Worm (Caenorhabditis elegans): Measurements from ENCODE around the gene F31E9.6.

The F31E9.6 gene

DNA sequence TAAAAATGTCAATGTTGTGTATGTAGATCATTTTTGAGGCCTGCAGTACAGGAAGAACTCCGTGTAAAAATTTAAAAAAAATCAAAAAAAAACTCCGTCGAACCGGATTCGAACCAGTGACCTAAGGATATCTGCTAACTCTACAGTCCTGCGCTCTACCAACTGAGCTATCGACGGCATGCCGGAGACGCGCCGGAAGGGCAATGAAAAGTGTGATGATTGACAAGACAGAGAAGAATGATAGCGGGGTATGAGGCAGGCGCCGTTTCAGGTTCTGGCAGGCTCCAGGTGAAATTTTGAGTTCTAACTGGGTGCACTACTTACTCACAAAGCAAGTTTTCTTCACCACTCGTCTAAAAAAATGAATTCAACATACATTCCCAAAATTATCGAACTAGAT, 2.8 kb upstream of the F31E9.6 start, which contains the start of gene srz-58:
Gene srz-58 (plus strand): TSS at position 362 of the 400 bp plus-strand sequence.
- TF ChIP-seq ceh-28 (tag; optimal IDR thresholded peaks at IDR 0.05) = no peak
- TF ChIP-seq skn-1 (tag; optimal IDR thresholded peaks at IDR 0.05) = no peak
- no peak for TF ChIP-seq ama-1 (optimal IDR thresholded peaks at IDR 0.05)
- no peak for TF ChIP-seq daf-12 (tag; optimal IDR thresholded peaks at IDR 0.05)
- TF ChIP-seq mml-1 (tag; optimal IDR thresholded peaks at IDR 0.05) = no peak
- no peak for TF ChIP-seq pqm-1 (tag; optimal IDR thresholded peaks at IDR 0.05)
- no peak for TF ChIP-seq unc-62 (GFP tag; optimal IDR thresholded peaks at IDR 0.05)
- TF ChIP-seq pha-4 (tag; optimal IDR thresholded peaks at IDR 0.05) = no peak
- TF ChIP-seq nhr-12 (tag; optimal IDR thresholded peaks at IDR 0.05) = no peak
- no peak for TF ChIP-seq nhr-76 (tag; optimal IDR thresholded peaks at IDR 0.05)
- no peak for TF ChIP-seq fos-1 (tag; optimal IDR thresholded peaks at IDR 0.05)
- TF ChIP-seq unc-39 (tag; optimal IDR thresholded peaks at IDR 0.05) = no peak
- no peak for TF ChIP-seq nhr-25 (tag; optimal IDR thresholded peaks at IDR 0.05)
- no peak for TF ChIP-seq mdl-1 (tag; optimal IDR thresholded peaks at IDR 0.05)
- no peak for TF ChIP-seq jun-1 (tag; optimal IDR thresholded peaks at IDR 0.05)
- no peak for TF ChIP-seq fkh-2 (tag; optimal IDR thresholded peaks at IDR 0.05)
- no peak for TF ChIP-seq nhr-11 (tag; optimal IDR thresholded peaks at IDR 0.05)

DNA sequence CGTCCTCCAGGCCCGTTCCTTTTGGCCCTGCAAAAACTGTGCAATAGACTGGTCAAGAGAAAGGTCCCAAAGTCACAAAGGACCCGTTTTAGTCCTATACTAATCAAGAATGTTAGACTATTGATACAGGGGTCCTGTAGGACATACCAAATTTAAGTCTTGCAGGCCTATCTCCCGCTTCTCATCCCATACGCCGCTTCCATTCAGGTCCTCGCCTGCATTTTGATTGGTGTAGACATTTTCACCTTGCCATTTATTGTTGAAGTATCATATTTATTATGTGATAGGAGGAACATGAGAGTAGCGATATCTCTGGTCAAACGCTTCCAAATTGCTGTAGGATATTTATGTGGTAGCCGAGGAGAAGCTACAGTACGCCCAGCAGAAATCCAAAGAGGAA, 2.3 kb upstream of the F31E9.6 start:
- TF ChIP-seq nhr-23 (tag; optimal IDR thresholded peaks at IDR 0.05) = no peak
- no peak for TF ChIP-seq daf-12 (tag; optimal IDR thresholded peaks at IDR 0.05)
- no peak for TF ChIP-seq nfya-1 (tag; optimal IDR thresholded peaks at IDR 0.05; ENCODE audit: insufficient read depth)
- no peak for TF ChIP-seq ceh-82 (tag; optimal IDR thresholded peaks at IDR 0.05)
- TF ChIP-seq mdl-1 (tag; optimal IDR thresholded peaks at IDR 0.05) = no peak
- no peak for TF ChIP-seq pha-4 (tag; optimal IDR thresholded peaks at IDR 0.05)
- TF ChIP-seq mml-1 (tag; optimal IDR thresholded peaks at IDR 0.05) = no peak
- no peak for TF ChIP-seq R02D3.7 (tag; optimal IDR thresholded peaks at IDR 0.05)
- no peak for TF ChIP-seq egl-27 (tag; optimal IDR thresholded peaks at IDR 0.05)
- TF ChIP-seq lsy-12 (tag; optimal IDR thresholded peaks at IDR 0.05) = no peak
- TF ChIP-seq nhr-237 (tag; optimal IDR thresholded peaks at IDR 0.05) = no peak
- TF ChIP-seq fkh-2 (tag; optimal IDR thresholded peaks at IDR 0.05) = no peak
- TF ChIP-seq nhr-12 (tag; optimal IDR thresholded peaks at IDR 0.05) = no peak
- TF ChIP-seq elt-1 (tag; optimal IDR thresholded peaks at IDR 0.05) = no peak
- no peak for TF ChIP-seq egl-5 (tag; optimal IDR thresholded peaks at IDR 0.05)
- no peak for TF ChIP-seq eor-1 (tag; optimal IDR thresholded peaks at IDR 0.05)

DNA sequence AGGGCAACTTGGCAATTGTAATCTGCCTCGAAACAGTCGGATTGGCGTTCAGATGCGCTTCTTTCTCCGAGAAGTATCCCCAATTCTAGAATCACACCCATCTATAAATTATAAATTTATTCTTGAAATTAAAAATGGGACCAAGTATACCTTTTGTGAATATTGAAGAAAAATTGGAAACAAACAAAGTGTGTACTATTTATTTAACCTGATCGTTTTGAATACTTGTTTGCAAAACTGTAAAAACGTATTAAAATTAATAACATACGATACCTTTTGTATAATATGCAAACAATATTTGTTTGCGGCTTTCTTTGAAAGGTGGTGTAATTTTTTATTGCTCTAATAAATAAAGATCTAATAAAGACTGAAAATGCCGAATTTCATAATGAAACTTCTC, 2.6 kb downstream of the F31E9.6 start, which contains the start of gene Y61B8B.3:
Gene Y61B8B.3 (minus strand): TSS at position 101 of the 400 bp plus-strand sequence.
- TF ChIP-seq nhr-67 (tag; optimal IDR thresholded peaks at IDR 0.05) (no peak), unc-39 (tag; optimal IDR thresholded peaks at IDR 0.05) (no peak), hmg-11 (tag; optimal IDR thresholded peaks at IDR 0.05) (no peak), pqm-1 (tag; optimal IDR thresholded peaks at IDR 0.05) (no peak), eor-1 (tag; optimal IDR thresholded peaks at IDR 0.05) (no peak), unc-62 (GFP tag; optimal IDR thresholded peaks at IDR 0.05) (no peak), ceh-16 (tag; optimal IDR thresholded peaks at IDR 0.05) (no peak), sea-2 (GFP tag; optimal IDR thresholded peaks at IDR 0.05) (no peak), zag-1 (tag; optimal IDR thresholded peaks at IDR 0.05) (no peak), R02D3.7 (tag; optimal IDR thresholded peaks at IDR 0.05) (no peak), lin-39 (tag; optimal IDR thresholded peaks at IDR 0.05) (no peak), lsy-12 (tag; optimal IDR thresholded peaks at IDR 0.05) (no peak), elt-3 (tag; optimal IDR thresholded peaks at IDR 0.05) (no peak), jun-1 (tag; optimal IDR thresholded peaks at IDR 0.05) (no peak)

DNA sequence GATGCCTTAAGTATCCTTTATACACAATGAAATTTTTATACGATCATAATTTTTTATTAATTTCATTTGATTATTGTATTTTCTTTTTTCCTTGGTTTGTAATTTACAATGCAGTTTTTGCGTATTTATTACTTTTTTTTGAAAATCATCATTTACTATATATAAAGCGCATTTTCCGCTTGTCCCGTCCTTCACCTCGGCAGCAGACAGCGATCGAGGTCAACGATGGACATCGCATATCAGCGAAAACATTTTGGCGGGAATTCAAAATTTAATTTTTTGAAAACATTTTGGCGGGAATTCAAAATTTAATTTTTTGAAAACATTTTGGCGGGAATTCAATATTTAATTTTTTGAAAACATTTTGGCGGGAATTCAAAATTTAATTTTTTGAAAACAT, 7.0 kb downstream of the F31E9.6 start:
- TF ChIP-seq egl-27 (tag; optimal IDR thresholded peaks at IDR 0.05) (no peak), egl-5 (tag; optimal IDR thresholded peaks at IDR 0.05) (no peak), nhr-77 (tag; optimal IDR thresholded peaks at IDR 0.05) (no peak), ZK546.5 (tag; optimal IDR thresholded peaks at IDR 0.05) (no peak), ztf-4 (tag; optimal IDR thresholded peaks at IDR 0.05) (no peak), ceh-82 (tag; optimal IDR thresholded peaks at IDR 0.05) (no peak), mdl-1 (tag; optimal IDR thresholded peaks at IDR 0.05) (no peak), elt-3 (tag; optimal IDR thresholded peaks at IDR 0.05) (no peak), elt-2 (tag; optimal IDR thresholded peaks at IDR 0.05) (no peak), ceh-9 (tag; optimal IDR thresholded peaks at IDR 0.05) (no peak), nhr-237 (tag; optimal IDR thresholded peaks at IDR 0.05) (no peak), nhr-67 (tag; optimal IDR thresholded peaks at IDR 0.05) (no peak)

All from whole organism, L3 larva.